Fruit fly (Drosophila melanogaster) whole organism, embryonic: ENCODE results near the gene deltaCOP.

Source experiments
- B-H1 ChIP-seq: fragments of 200-800 bp; sonication (Bioruptor generic); IDR thresholded peaks from 3 replicates; pipeline ENCODE4 v1.3.6; 2022; ENCODE audit warnings: missing biosample characterization, missing genetic modification characterization
- BEAF-32 ChIP-seq: fragments of 200-800 bp; sonication (Bioruptor generic); optimal IDR thresholded peaks from 3 replicates; lab custom pipeline; 2017; ENCODE audit warnings: missing biosample characterization, missing genetic modification characterization, mild to moderate bottlenecking, moderate library complexity, missing genetic modification reagents
- CG11398 ChIP-seq: fragments of 200-800 bp; sonication (Bioruptor generic); optimal IDR thresholded peaks from 2 replicates; lab custom pipeline; 2016; ENCODE audit warnings: missing biosample characterization, missing genetic modification characterization
- CG13424 ChIP-seq: fragments of 200-800 bp; sonication (Bioruptor generic); optimal IDR thresholded peaks from 2 replicates; lab custom pipeline; 2019; ENCODE audit warnings: missing biosample characterization, mild to moderate bottlenecking, missing genetic modification characterization, moderate library complexity
- CG14860 ChIP-seq: fragments of 200-800 bp; sonication (Bioruptor generic); IDR thresholded peaks from 3 replicates; pipeline ENCODE4 v1.3.6; 2022; ENCODE audit warnings: missing biosample characterization, missing genetic modification characterization; ENCODE audit not compliant: partially characterized antibody
- CG14965 ChIP-seq: fragments of 200-800 bp; sonication (Bioruptor generic); optimal IDR thresholded peaks from 2 replicates; lab custom pipeline; 2016; ENCODE audit warnings: missing biosample characterization, missing genetic modification characterization, borderline replicate concordance
- CG15696 ChIP-seq: fragments of 200-800 bp; sonication (Bioruptor generic); optimal IDR thresholded peaks from 2 replicates; lab custom pipeline; 2019; ENCODE audit warnings: missing biosample characterization, mild to moderate bottlenecking, missing genetic modification characterization, moderate library complexity
- CG1602 ChIP-seq: fragments of 200-800 bp; sonication (Bioruptor generic); optimal IDR thresholded peaks from 3 replicates; lab custom pipeline; 2016; ENCODE audit warnings: missing biosample characterization, missing genetic modification characterization
- CG17359 ChIP-seq: fragments of 200-800 bp; sonication (Bioruptor generic); optimal IDR thresholded peaks from 3 replicates; lab custom pipeline; 2018; ENCODE audit warnings: missing biosample characterization, mild to moderate bottlenecking, missing genetic modification characterization, moderate library complexity
- CG34376 ChIP-seq: fragments of 200-800 bp; sonication (Bioruptor generic); optimal IDR thresholded peaks from 2 replicates; lab custom pipeline; 2018; ENCODE audit warnings: missing biosample characterization, mild to moderate bottlenecking, missing genetic modification characterization
- CG4404 ChIP-seq: fragments of 200-800 bp; sonication (Bioruptor generic); IDR thresholded peaks from 2 replicates; pipeline ENCODE4 v1.3.6; 2022; ENCODE audit warnings: missing biosample characterization, missing genetic modification characterization
- CG6791 ChIP-seq: fragments of 200-800 bp; sonication (Bioruptor generic); IDR thresholded peaks from 3 replicates; pipeline ENCODE4 v1.3.6; 2022; ENCODE audit warnings: missing biosample characterization, missing genetic modification characterization; ENCODE audit not compliant: partially characterized antibody
- CG7556 ChIP-seq: fragments of 200-800 bp; sonication (Bioruptor generic); optimal IDR thresholded peaks from 2 replicates; lab custom pipeline; 2017; ENCODE audit warnings: missing biosample characterization, mild to moderate bottlenecking, missing genetic modification characterization
- CG7745 ChIP-seq: fragments of 200-800 bp; sonication (Bioruptor generic); optimal IDR thresholded peaks from 2 replicates; lab custom pipeline; 2018; ENCODE audit warnings: missing biosample characterization, mild to moderate bottlenecking, missing genetic modification characterization, moderate library complexity
- CG8388 ChIP-seq: fragments of 200-800 bp; sonication (Bioruptor generic); optimal IDR thresholded peaks from 2 replicates; lab custom pipeline; 2019; ENCODE audit warnings: missing biosample characterization, mild to moderate bottlenecking, missing genetic modification characterization, moderate library complexity
- Camta ChIP-seq: fragments of 200-800 bp; sonication (Bioruptor generic); optimal IDR thresholded peaks from 2 replicates; lab custom pipeline; 2016; ENCODE audit warnings: missing biosample characterization, missing genetic modification characterization
- Dbx ChIP-seq: fragments of 200-800 bp; sonication (Bioruptor generic); IDR thresholded peaks from 3 replicates; pipeline ENCODE4 v1.3.6; 2022; ENCODE audit warnings: missing biosample characterization, missing genetic modification characterization
- Deaf1 ChIP-seq: fragments of 200-800 bp; optimal IDR thresholded peaks from 3 replicates; lab custom pipeline; 2019; ENCODE audit warnings: missing biosample characterization, mild to moderate bottlenecking, missing genetic modification characterization, moderate library complexity
- Fer3 ChIP-seq: fragments of 200-800 bp; sonication (Bioruptor generic); optimal IDR thresholded peaks from 2 replicates; lab custom pipeline; 2018; ENCODE audit warnings: missing biosample characterization, mild to moderate bottlenecking, missing genetic modification characterization, moderate library complexity
- HmgZ ChIP-seq: fragments of 200-800 bp; sonication (Bioruptor generic); optimal IDR thresholded peaks from 2 replicates; lab custom pipeline; 2018; ENCODE audit warnings: missing biosample characterization, mild to moderate bottlenecking, missing genetic modification characterization
- Lhr ChIP-seq: fragments of 200-800 bp; sonication (Bioruptor generic); optimal IDR thresholded peaks from 3 replicates; lab custom pipeline; 2017; ENCODE audit warnings: mild to moderate bottlenecking, missing biosample characterization, missing genetic modification reagents, missing genetic modification characterization
- MBD-R2 ChIP-seq: fragments of 200-800 bp; sonication (Bioruptor generic); IDR thresholded peaks from 2 replicates; pipeline ENCODE4 v1.3.6; 2022; ENCODE audit warnings: missing biosample characterization, missing genetic modification characterization
- Med ChIP-seq: fragments of 200-800 bp; sonication (Bioruptor generic); peaks from one replicate; lab custom pipeline; 2016; ENCODE audit warnings: missing biosample characterization, missing genetic modification characterization, mild to moderate bottlenecking, inconsistent platforms, moderate library complexity
- Oaz ChIP-seq: fragments of 200-800 bp; sonication (Bioruptor generic); IDR thresholded peaks from 2 replicates; pipeline ENCODE4 v1.3.6; 2022; ENCODE audit warnings: missing biosample characterization, missing genetic modification characterization
- Scr ChIP-seq: fragments of 200-800 bp; sonication (Bioruptor generic); IDR thresholded peaks from 2 replicates; pipeline ENCODE4 v1.3.6; 2022; ENCODE audit warnings: missing biosample characterization, missing genetic modification characterization; ENCODE audit not compliant: partially characterized antibody
- Side ChIP-seq: fragments of 200-800 bp; sonication (Bioruptor generic); optimal IDR thresholded peaks from 2 replicates; lab custom pipeline; 2016; ENCODE audit warnings: missing biosample characterization, missing genetic modification characterization
- Sry-δ ChIP-seq: fragments of 200-800 bp; sonication (Bioruptor generic); optimal IDR thresholded peaks from 2 replicates; lab custom pipeline; 2016; ENCODE audit warnings: missing biosample characterization, missing genetic modification characterization
- TFAM ChIP-seq: fragments of 200-800 bp; sonication (Bioruptor generic); optimal IDR thresholded peaks from 2 replicates; lab custom pipeline; 2017; ENCODE audit warnings: missing biosample characterization, missing genetic modification characterization, inconsistent platforms
- Xbp1 ChIP-seq: fragments of 200-800 bp; sonication (Bioruptor generic); optimal IDR thresholded peaks from 3 replicates; lab custom pipeline; 2016; ENCODE audit warnings: missing biosample characterization, mild to moderate bottlenecking, missing genetic modification characterization
- ab ChIP-seq: fragments of 200-800 bp; sonication (Bioruptor generic); optimal IDR thresholded peaks from 2 replicates; lab custom pipeline; 2016; ENCODE audit warnings: missing biosample characterization, missing genetic modification characterization
- bab2 ChIP-seq: fragments of 200-800 bp; sonication (Bioruptor generic); optimal IDR thresholded peaks from 2 replicates; lab custom pipeline; 2016; ENCODE audit warnings: missing biosample characterization, missing genetic modification characterization
- bsh ChIP-seq, 2 experiments: fragments of 200-800 bp; sonication (Bioruptor generic); optimal IDR thresholded peaks; 2 replicates each; lab custom pipeline; 2017 to 2018; ENCODE audit warnings: mild to moderate bottlenecking in 2 of 2, missing biosample characterization in 2 of 2, missing genetic modification characterization in 2 of 2, moderate library complexity in 1 of 2
- croc ChIP-seq: fragments of 200-800 bp; sonication (Bioruptor generic); conservative IDR thresholded peaks from 3 replicates; pipeline ENCODE4 v1.3.6; 2022; ENCODE audit warnings: missing biosample characterization, missing genetic modification characterization
- dm ChIP-seq: fragments of 200-800 bp; sonication (Bioruptor generic); optimal IDR thresholded peaks from 3 replicates; lab custom pipeline; 2016; ENCODE audit warnings: missing biosample characterization, missing genetic modification characterization
- dmrt11E ChIP-seq: fragments of 200-800 bp; sonication (Bioruptor generic); optimal IDR thresholded peaks from 3 replicates; lab custom pipeline; 2018; ENCODE audit warnings: missing biosample characterization, mild to moderate bottlenecking, missing genetic modification characterization, moderate library complexity
- gce ChIP-seq: fragments of 200-800 bp; sonication (Bioruptor generic); IDR thresholded peaks from 3 replicates; pipeline ENCODE4 v1.3.6; 2022; ENCODE audit warnings: missing biosample characterization, missing genetic modification characterization
- gro ChIP-seq: fragments of 200-800 bp; sonication (Bioruptor generic); optimal IDR thresholded peaks from 2 replicates; lab custom pipeline; 2016; ENCODE audit warnings: missing biosample characterization, missing genetic modification characterization
- her ChIP-seq: fragments of 200-800 bp; sonication (Bioruptor generic); optimal IDR thresholded peaks from 2 replicates; lab custom pipeline; 2016; ENCODE audit warnings: missing biosample characterization, missing genetic modification characterization
- inv ChIP-seq: fragments of 200-800 bp; sonication (Bioruptor generic); IDR thresholded peaks from 2 replicates; pipeline ENCODE4 v1.3.6; 2022; ENCODE audit warnings: missing biosample characterization, missing genetic modification characterization; ENCODE audit not compliant: partially characterized antibody
- lab ChIP-seq: fragments of 200-800 bp; sonication (Bioruptor generic); optimal IDR thresholded peaks from 3 replicates; lab custom pipeline; 2017; ENCODE audit warnings: missing biosample characterization, missing genetic modification characterization, mild to moderate bottlenecking, moderate library complexity, missing genetic modification reagents
- lbe ChIP-seq: fragments of 200-800 bp; sonication (Bioruptor generic); optimal IDR thresholded peaks from 2 replicates; lab custom pipeline; 2016; ENCODE audit warnings: missing biosample characterization, mild to moderate bottlenecking, missing genetic modification characterization
- mld ChIP-seq: fragments of 200-800 bp; sonication (Bioruptor generic); IDR thresholded peaks from 3 replicates; pipeline ENCODE4 v1.3.6; 2022; ENCODE audit warnings: missing biosample characterization, missing genetic modification characterization; ENCODE audit not compliant: partially characterized antibody
- pnt ChIP-seq: fragments of 200-800 bp; sonication (Bioruptor generic); optimal IDR thresholded peaks from 3 replicates; lab custom pipeline; 2016; ENCODE audit warnings: missing biosample characterization, missing genetic modification characterization
- psq ChIP-seq: fragments of 200-800 bp; sonication (Bioruptor generic); optimal IDR thresholded peaks from 2 replicates; lab custom pipeline; 2017; ENCODE audit warnings: missing biosample characterization, missing genetic modification characterization
- row ChIP-seq: fragments of 200-800 bp; sonication (Bioruptor generic); IDR thresholded peaks from 3 replicates; pipeline ENCODE4 v1.3.6; 2022; ENCODE audit warnings: missing biosample characterization, missing genetic modification characterization
- salm ChIP-seq: fragments of 200-800 bp; sonication (Bioruptor generic); optimal IDR thresholded peaks from 2 replicates; lab custom pipeline; 2018; ENCODE audit warnings: missing biosample characterization, mild to moderate bottlenecking, missing genetic modification characterization
- slbo ChIP-seq: fragments of 200-800 bp; sonication (Bioruptor generic); IDR thresholded peaks from 2 replicates; pipeline ENCODE4 v1.3.6; 2022; ENCODE audit warnings: missing biosample characterization, missing genetic modification characterization
- tup ChIP-seq: fragments of 200-800 bp; sonication (Bioruptor generic); optimal IDR thresholded peaks from 2 replicates; lab custom pipeline; 2016; ENCODE audit warnings: missing biosample characterization, mild to moderate bottlenecking, missing genetic modification characterization, moderate library complexity
- unpg ChIP-seq: fragments of 200-800 bp; sonication (Bioruptor generic); optimal IDR thresholded peaks from 3 replicates; lab custom pipeline; 2018; ENCODE audit warnings: missing biosample characterization, mild to moderate bottlenecking, missing genetic modification characterization, moderate library complexity
- vnd ChIP-seq: fragments of 200-800 bp; sonication (Bioruptor generic); IDR thresholded peaks from 3 replicates; pipeline ENCODE4 v1.3.6; 2022; ENCODE audit warnings: missing biosample characterization, missing genetic modification characterization; ENCODE audit not compliant: partially characterized antibody

Gene deltaCOP

dm6 chrX:1908757-1909156 lies 47.2 kb upstream of the deltaCOP start, which contains the start of the genes Edem1 and Rbcn-3B (continued):
- TF ChIP-seq unpg (GFP tag; lab: Kevin White, UChicago) (no peak), psq (GFP tag; lab: Kevin White, UChicago) (no peak), Side (GFP tag; lab: Kevin White, UChicago) (no peak), Med (GFP tag; lab: Kevin White, UChicago) (peak; percentile 61), CG7556 (GFP tag; lab: Kevin White, UChicago) (no peak), lbe (GFP tag; lab: Kevin White, UChicago) (peak; percentile 12), salm (tag; lab: Kevin White, UChicago) (no peak), Dbx (GFP tag; lab: Robert Waterston, UW) (no peak), mld (GFP tag; lab: Robert Waterston, UW) (no peak), croc (GFP tag; lab: Robert Waterston, UW) (no peak), MBD-R2 (GFP tag; lab: Robert Waterston, UW) (peak; percentile 46), HmgZ (tag; lab: Kevin White, UChicago) (peak; percentile 12), CG15696 (no peak), B-H1 (GFP tag; lab: Robert Waterston, UW) (no peak), CG4404 (GFP tag; lab: Robert Waterston, UW) (no peak), dmrt11E (no peak), CG11398 (GFP tag; lab: Kevin White, UChicago) (no peak), BEAF-32 (GFP tag; lab: Kevin White, UChicago) (peak; percentile 68), pnt (GFP tag; lab: Kevin White, UChicago) (no peak), vnd (peak; percentile 40; the same call in 1 of the 3 replicates), CG6791 (GFP tag; lab: Robert Waterston, UW) (peak; percentile 67; the same call in 2 of the 3 replicates), Scr (peak; percentile 53), CG8388 (GFP tag; lab: Kevin White, UChicago) (no peak), Oaz (GFP tag; lab: Robert Waterston, UW) (no peak), tup (GFP tag; lab: Kevin White, UChicago) (no peak), lab (peak; percentile 16), dm (GFP tag; lab: Kevin White, UChicago) (peak; percentile 36), gro (GFP tag; lab: Kevin White, UChicago) (no peak), CG14965 (GFP tag; lab: Kevin White, UChicago) (no peak), CG14860 (GFP tag; lab: Robert Waterston, UW) (0 out of 3 replicates have a peak, but pooled peaks have one; percentile 31), Xbp1 (GFP tag; lab: Kevin White, UChicago) (no peak), CG1602 (GFP tag; lab: Kevin White, UChicago) (no peak), bsh (GFP tag; optimal IDR thresholded peaks at IDR 0.05; lab: Kevin White, UChicago) (peak in 1 of 2 experiments; percentile 62), row (GFP tag; lab: Robert Waterston, UW) (peak; percentile 30; the same call in 1 of the 3 replicates), Camta (GFP tag; lab: Kevin White, UChicago) (no peak), CG34376 (GFP tag; lab: Kevin White, UChicago) (no peak), Fer3 (tag; lab: Kevin White, UChicago) (no peak), ab (GFP tag; lab: Kevin White, UChicago) (no peak), gce (GFP tag; lab: Robert Waterston, UW) (no peak), TFAM (no peak), Lhr (GFP tag; lab: Kevin White, UChicago) (no peak), CG7745 (tag; lab: Kevin White, UChicago) (no peak), CG17359 (tag; lab: Kevin White, UChicago) (no peak), inv (GFP tag; lab: Robert Waterston, UW) (peak; percentile 52; the same call in 1 of the 2 replicates), Sry-δ (GFP tag; lab: Kevin White, UChicago) (peak; percentile 19), her (GFP tag; lab: Kevin White, UChicago) (no peak), CG13424 (no peak), Deaf1 (tag; lab: Kevin White, UChicago) (no peak), bab2 (no peak), slbo (GFP tag; lab: Robert Waterston, UW) (no peak)
